Fruit fly (Drosophila melanogaster) whole organism, adult: ENCODE measurements around the gene lin-28.

Source experiments
- CG11617 ChIP-seq: fragments of 200-800 bp; sonication (Bioruptor generic); optimal IDR thresholded peaks from 2 replicates; lab custom pipeline; 2017; ENCODE audit warnings: mild to moderate bottlenecking, missing biosample characterization, missing genetic modification reagents, missing genetic modification characterization
- CG12768 ChIP-seq: fragments of 200-800 bp; sonication (Bioruptor generic); optimal IDR thresholded peaks from 2 replicates; lab custom pipeline; 2017; ENCODE audit warnings: missing biosample characterization, missing genetic modification characterization, mild to moderate bottlenecking, moderate library complexity, missing genetic modification reagents
- CG14711 ChIP-seq: fragments of 200-800 bp; sonication (Bioruptor generic); optimal IDR thresholded peaks from 2 replicates; lab custom pipeline; 2018; ENCODE audit warnings: missing biosample characterization, mild to moderate bottlenecking, missing genetic modification characterization, moderate library complexity
- CG1620 ChIP-seq: fragments of 200-800 bp; sonication (Bioruptor generic); optimal IDR thresholded peaks from 2 replicates; lab custom pipeline; 2016; ENCODE audit warnings: missing biosample characterization, missing genetic modification characterization
- CG33017 ChIP-seq: fragments of 200-800 bp; sonication (Bioruptor generic); optimal IDR thresholded peaks from 2 replicates; lab custom pipeline; 2018; ENCODE audit warnings: missing biosample characterization, mild to moderate bottlenecking, missing genetic modification characterization, moderate library complexity
- CG5204 ChIP-seq: fragments of 200-800 bp; sonication (Bioruptor generic); optimal IDR thresholded peaks from 2 replicates; lab custom pipeline; 2016; ENCODE audit warnings: missing biosample characterization, missing genetic modification characterization
- CG7045 ChIP-seq: fragments of 200-800 bp; sonication (Bioruptor generic); optimal IDR thresholded peaks from 2 replicates; lab custom pipeline; 2017; ENCODE audit warnings: missing biosample characterization, mild to moderate bottlenecking, missing genetic modification characterization
- CG7101 ChIP-seq: fragments of 200-800 bp; sonication (Bioruptor generic); optimal IDR thresholded peaks from 2 replicates; lab custom pipeline; 2018; ENCODE audit warnings: missing biosample characterization, mild to moderate bottlenecking, missing genetic modification characterization, moderate library complexity
- Clk ChIP-seq: fragments of 200-800 bp; sonication (Bioruptor generic); optimal IDR thresholded peaks from 2 replicates; lab custom pipeline; 2017; ENCODE audit warnings: missing biosample characterization, missing genetic modification characterization
- Crg-1 ChIP-seq: fragments of 200-800 bp; sonication (Bioruptor generic); optimal IDR thresholded peaks from 2 replicates; lab custom pipeline; 2016; ENCODE audit warnings: missing biosample characterization, missing genetic modification characterization
- Hr96 ChIP-seq: fragments of 200-800 bp; sonication (Bioruptor generic); optimal IDR thresholded peaks from 2 replicates; lab custom pipeline; 2016; ENCODE audit warnings: missing biosample characterization, missing genetic modification characterization
- Mnt ChIP-seq: fragments of 200-800 bp; sonication (Bioruptor generic); optimal IDR thresholded peaks from 2 replicates; lab custom pipeline; 2016; ENCODE audit warnings: missing biosample characterization, mild to moderate bottlenecking, missing genetic modification characterization
- bab1 ChIP-seq: fragments of 200-800 bp; sonication (Bioruptor generic); optimal IDR thresholded peaks from 3 replicates; lab custom pipeline; 2019; ENCODE audit warnings: missing biosample characterization, mild to moderate bottlenecking, missing genetic modification characterization, moderate library complexity
- cic ChIP-seq: fragments of 200-800 bp; sonication (Bioruptor generic); optimal IDR thresholded peaks from 2 replicates; lab custom pipeline; 2017; ENCODE audit warnings: missing biosample characterization, mild to moderate bottlenecking, missing genetic modification characterization, moderate library complexity
- cnc ChIP-seq, 2 experiments: fragments of >200 bp; optimal IDR thresholded peaks; 2 replicates each; lab custom pipeline; 2017
- kay ChIP-seq: fragments of 200-800 bp; sonication (Bioruptor generic); peaks from one replicate; lab custom pipeline; 2016; ENCODE audit warnings: missing biosample characterization, missing genetic modification characterization, borderline replicate concordance
- ovo ChIP-seq: fragments of 200-800 bp; sonication (Bioruptor generic); optimal IDR thresholded peaks from 2 replicates; lab custom pipeline; 2016; ENCODE audit warnings: missing biosample characterization, missing genetic modification characterization
- pad ChIP-seq: fragments of 200-800 bp; sonication (Bioruptor generic); optimal IDR thresholded peaks from 3 replicates; lab custom pipeline; 2017; ENCODE audit warnings: missing biosample characterization, missing genetic modification characterization, mild to moderate bottlenecking, moderate library complexity, missing genetic modification reagents
- tj ChIP-seq: fragments of 200-800 bp; sonication (Bioruptor generic); optimal IDR thresholded peaks from 3 replicates; lab custom pipeline; 2017; ENCODE audit warnings: missing biosample characterization, mild to moderate bottlenecking, missing genetic modification characterization, moderate library complexity
- toe ChIP-seq: fragments of 200-800 bp; sonication (Bioruptor generic); optimal IDR thresholded peaks from 2 replicates; lab custom pipeline; 2016; ENCODE audit warnings: missing biosample characterization, missing genetic modification characterization

The lin-28 gene

DNA sequence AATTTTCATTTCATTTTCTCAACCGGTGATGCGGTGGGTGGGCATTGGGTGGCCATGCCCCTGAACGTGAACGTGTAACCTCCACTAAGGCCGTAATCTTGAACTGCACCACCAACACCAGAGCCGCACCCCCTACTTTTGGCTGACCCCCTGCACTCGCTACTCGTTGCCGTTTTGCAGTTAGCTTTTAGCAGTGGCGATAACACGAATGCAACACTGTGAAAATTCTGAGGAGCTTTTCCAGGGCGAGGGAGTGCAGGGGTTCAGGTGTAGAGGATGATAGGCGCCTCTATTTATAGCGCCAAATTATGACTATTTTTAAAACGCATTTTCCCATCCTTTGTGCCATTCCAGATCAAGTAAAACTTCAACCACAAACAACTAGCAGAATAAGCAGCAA is 10.7 kb upstream of the lin-28 start:
- peak; percentile 5 for TF ChIP-seq CG33017 (tag; lab: Kevin White, UChicago)
- no peak for TF ChIP-seq CG7045 (GFP tag; lab: Kevin White, UChicago)
- TF ChIP-seq ovo (GFP tag; lab: Kevin White, UChicago): no peak
- no peak for TF ChIP-seq Clk (GFP tag; lab: Kevin White, UChicago)
- peak; percentile 29 for TF ChIP-seq CG7101 (tag; lab: Kevin White, UChicago)
- peak; percentile 36 for TF ChIP-seq pad (GFP tag; lab: Kevin White, UChicago)
- TF ChIP-seq cic: peak; percentile 73
- TF ChIP-seq bab1 (GFP tag; lab: Kevin White, UChicago): no peak
- peak; percentile 54 for TF ChIP-seq CG14711
- TF ChIP-seq Mnt (GFP tag; lab: Kevin White, UChicago): peak; percentile 66
- TF ChIP-seq cnc (optimal IDR thresholded peaks at IDR 0.05; lab: Kevin White, UChicago): no peak
- peak; percentile 14 for TF ChIP-seq CG12768 (GFP tag; lab: Kevin White, UChicago)
- TF ChIP-seq kay: no peak

DNA sequence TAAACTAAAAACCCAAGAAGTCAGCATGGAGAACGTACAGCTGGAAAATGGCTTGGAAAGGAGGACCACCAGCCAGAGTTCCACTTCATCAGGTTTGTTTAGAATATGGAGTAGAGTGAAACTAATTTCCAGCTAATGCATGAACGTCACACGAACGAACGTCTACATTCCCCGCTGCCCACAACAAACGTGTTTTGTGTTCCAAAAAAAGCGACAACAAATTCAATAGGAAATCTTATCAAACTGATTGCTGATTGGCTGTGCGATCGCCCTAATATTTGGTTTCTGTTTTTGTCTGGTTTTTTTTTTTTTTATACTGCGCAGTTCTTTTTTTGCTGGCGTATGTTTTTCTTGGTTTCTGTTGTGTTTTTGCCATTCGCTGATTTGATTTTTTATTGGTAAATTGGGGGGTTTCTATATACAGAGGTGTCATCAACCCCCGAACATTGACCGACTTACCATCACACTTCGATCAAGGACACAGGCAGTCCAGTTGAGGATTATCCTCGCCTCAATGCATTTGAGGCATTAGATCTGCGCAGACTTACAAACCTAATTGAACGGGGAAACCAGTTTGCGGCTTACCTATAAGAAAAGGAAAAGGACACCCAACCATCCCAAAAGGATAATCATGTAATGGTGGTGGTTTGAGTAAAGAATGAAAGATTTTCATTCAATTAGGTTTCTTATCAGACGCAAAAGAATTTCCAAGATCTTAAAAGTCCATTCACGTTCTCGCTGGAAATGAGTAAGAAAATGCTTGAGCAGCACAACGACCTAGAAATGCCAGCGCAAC is 672 bp downstream of the lin-28 start:
- TF ChIP-seq Hr96 (no peak), CG14711 (no peak), CG33017 (tag; lab: Kevin White, UChicago) (no peak), CG7101 (tag; lab: Kevin White, UChicago) (no peak), tj (GFP tag; lab: Kevin White, UChicago) (no peak), bab1 (GFP tag; lab: Kevin White, UChicago) (no peak), Clk (GFP tag; lab: Kevin White, UChicago) (no peak), cic (no peak), CG1620 (GFP tag; lab: Kevin White, UChicago) (no peak), CG11617 (GFP tag; lab: Kevin White, UChicago) (no peak), CG12768 (GFP tag; lab: Kevin White, UChicago) (no peak), pad (GFP tag; lab: Kevin White, UChicago) (no peak), Crg-1 (no peak), CG7045 (GFP tag; lab: Kevin White, UChicago) (no peak)

DNA sequence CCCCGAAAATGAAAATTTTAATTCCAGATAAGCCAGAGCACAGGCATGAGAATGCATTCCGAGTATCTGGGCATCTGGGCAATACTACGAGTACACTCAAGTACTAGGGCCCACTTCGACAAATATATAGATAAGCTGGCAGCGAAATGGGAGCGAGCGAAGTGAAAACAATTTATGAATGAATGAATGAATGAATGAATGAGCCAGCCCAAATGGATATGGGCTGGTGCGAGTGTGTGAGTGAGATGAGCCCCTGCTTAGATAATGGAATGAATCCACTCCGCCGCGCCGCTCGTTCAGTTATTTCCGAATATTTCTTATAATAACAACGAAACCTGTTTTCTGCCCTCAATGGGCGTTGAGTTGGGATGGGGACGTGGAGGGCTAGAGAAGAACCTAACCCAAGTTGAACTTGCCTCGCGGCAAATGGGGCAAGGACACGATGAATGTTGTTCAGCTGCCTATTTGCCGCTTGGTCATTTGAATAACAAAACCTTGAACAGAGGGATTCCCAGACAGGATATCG is 1.3 kb downstream of the lin-28 start:
- TF ChIP-seq cic (peak; percentile 6), Hr96 (no peak)

DNA sequence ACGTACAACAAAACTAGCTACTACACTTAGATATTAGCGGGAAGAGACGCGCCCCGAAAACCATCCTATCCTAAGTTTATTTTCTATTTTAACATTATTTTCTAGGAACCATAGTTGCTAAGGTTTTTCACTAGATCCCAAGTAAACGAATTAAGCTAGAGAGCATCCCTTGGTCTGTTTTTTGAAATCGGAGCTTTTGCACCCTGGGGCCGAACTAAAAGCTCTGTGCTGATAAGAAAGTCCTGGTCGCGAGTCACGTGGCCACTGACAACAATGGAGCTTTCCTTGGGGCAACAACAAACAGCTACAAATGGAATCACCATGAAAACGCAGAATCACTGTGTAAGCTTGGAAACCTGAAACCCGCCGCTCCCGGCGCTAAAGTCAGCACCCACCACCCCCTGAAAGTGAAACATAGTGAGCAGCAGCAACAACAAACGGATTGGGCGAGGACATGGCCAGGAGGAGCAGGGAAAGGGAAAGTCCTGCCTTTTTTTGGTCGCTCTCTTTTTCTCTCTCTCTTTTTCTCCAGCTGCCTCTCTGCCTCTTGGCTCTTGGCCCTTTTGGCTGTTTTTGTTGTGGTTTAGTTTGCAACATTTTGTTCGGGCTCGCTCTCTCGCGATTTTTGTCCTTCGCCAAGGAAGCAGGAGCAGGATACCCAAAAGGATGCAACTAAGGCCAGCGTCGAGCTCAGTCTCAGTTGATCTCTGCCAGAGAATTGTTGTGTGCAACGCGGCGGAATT is 2.9 kb downstream of the lin-28 start, which contains the start of gene sif:
sif (plus strand) TSS at position 693 of the 743 bp plus-strand sequence.
- TF ChIP-seq CG7101 (tag; lab: Kevin White, UChicago) (no peak), Mnt (GFP tag; lab: Kevin White, UChicago) (peak; percentile 10), bab1 (GFP tag; lab: Kevin White, UChicago) (no peak), ovo (GFP tag; lab: Kevin White, UChicago) (no peak)

DNA sequence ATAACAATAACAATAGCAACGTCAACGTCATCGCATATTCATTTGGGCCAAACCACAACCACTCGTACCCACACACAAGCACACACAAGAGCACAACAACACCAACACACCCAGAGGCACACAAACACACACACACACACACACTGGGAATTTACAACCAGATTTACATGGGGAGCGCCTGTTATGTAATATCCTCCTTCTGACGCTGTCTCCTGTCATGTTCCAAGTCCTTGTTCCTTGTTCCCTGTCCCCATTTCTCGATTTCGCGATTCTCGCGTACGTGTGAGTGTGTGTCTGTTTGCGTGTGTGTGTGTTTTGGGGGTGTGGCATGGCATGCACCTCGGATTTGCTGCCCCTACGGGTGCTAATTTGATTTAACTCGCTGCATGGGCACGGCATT is 3.9 kb downstream of the lin-28 start:
- TF ChIP-seq CG11617 (GFP tag; lab: Kevin White, UChicago) (no peak), Clk (GFP tag; lab: Kevin White, UChicago) (no peak), tj (GFP tag; lab: Kevin White, UChicago) (no peak), Crg-1 (no peak), Mnt (GFP tag; lab: Kevin White, UChicago) (no peak), CG33017 (tag; lab: Kevin White, UChicago) (no peak), pad (GFP tag; lab: Kevin White, UChicago) (no peak), CG7101 (tag; lab: Kevin White, UChicago) (no peak), Hr96 (no peak), CG5204 (no peak), CG7045 (GFP tag; lab: Kevin White, UChicago) (no peak), bab1 (GFP tag; lab: Kevin White, UChicago) (no peak), cnc (optimal IDR thresholded peaks at IDR 0.05; lab: Kevin White, UChicago) (no peak), CG14711 (no peak), toe (GFP tag; lab: Kevin White, UChicago) (no peak), ovo (GFP tag; lab: Kevin White, UChicago) (no peak)

DNA sequence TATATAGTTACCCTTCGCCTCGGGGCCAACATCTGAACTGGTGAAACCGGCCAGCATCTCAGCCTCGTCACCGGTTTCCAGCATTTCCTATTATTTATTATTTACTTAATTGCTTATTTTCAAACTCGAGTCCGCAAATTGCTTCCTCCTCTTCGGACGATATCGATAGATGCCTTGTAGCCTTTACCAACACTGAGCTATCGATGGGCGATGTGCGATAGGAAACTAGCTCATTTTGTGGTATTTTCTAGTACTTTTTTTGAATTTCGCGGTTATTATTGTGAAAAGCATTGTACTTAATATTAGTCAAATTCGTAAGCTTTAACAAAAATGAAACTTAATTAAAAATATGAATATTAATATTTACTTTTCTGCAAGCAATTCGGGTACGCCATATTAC is 7.6 kb downstream of the lin-28 start, which contains the start of gene Sse:
Sse (minus strand) TSS at position 177 of the 400 bp plus-strand sequence.
- TF ChIP-seq toe (GFP tag; lab: Kevin White, UChicago) (peak; percentile 35), CG1620 (GFP tag; lab: Kevin White, UChicago) (no peak), kay (peak; percentile 49), cic (no peak), pad (GFP tag; lab: Kevin White, UChicago) (peak; percentile 13), bab1 (GFP tag; lab: Kevin White, UChicago) (peak; percentile 13), Mnt (GFP tag; lab: Kevin White, UChicago) (no peak), ovo (GFP tag; lab: Kevin White, UChicago) (no peak), CG33017 (tag; lab: Kevin White, UChicago) (no peak)
